Fruit fly (Drosophila melanogaster): Measurements from ENCODE around the gene eIF3g1.

eIF3g1 gene

DNA sequence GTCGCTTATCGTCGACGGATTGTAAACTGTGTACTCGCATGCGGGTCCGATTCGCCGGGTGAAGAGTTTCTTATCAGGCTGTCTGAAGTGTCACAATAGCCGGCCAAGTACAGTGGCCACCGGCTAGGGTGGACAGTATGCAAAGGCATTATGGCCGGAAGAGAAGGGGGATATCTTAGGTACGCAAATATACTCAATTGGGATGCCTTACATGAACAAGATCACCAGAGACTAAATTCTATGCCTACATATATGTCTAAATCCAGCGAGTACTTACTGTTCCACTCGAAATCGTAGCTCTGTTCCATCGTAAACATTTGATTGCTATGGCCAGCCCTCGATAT lies 16.4 kb downstream of the eIF3g1 start (continued):
- TF ChIP-seq tgo (GFP tag; IDR thresholded peaks at IDR 0.05) (peak; percentile 94), CG17361 (GFP tag; IDR thresholded peaks at IDR 0.05) (peak; percentile 88), mld (GFP tag; IDR thresholded peaks at IDR 0.05; ENCODE audit: partially characterized antibody) (no peak), bcd (GFP tag; optimal IDR thresholded peaks at IDR 0.05) (peak; percentile 92), Dip3 (GFP tag; optimal IDR thresholded peaks at IDR 0.05) (peak; percentile 96), toy (GFP tag; IDR thresholded peaks at IDR 0.05) (peak; percentile 88), CG5245 (GFP tag; optimal IDR thresholded peaks at IDR 0.05) (peak; percentile 92), slbo (GFP tag; IDR thresholded peaks at IDR 0.05) (peak; percentile 98), ci (GFP tag; IDR thresholded peaks at IDR 0.05) (peak; percentile 96), unpg (GFP tag; optimal IDR thresholded peaks at IDR 0.05) (peak; percentile 89), HHEX (GFP tag; optimal IDR thresholded peaks at IDR 0.05) (peak; percentile 92), gfzf (GFP tag; optimal IDR thresholded peaks at IDR 0.05) (peak; percentile 10), CG4404 (GFP tag; IDR thresholded peaks at IDR 0.05) (peak; percentile 88), Sin3A (optimal IDR thresholded peaks at IDR 0.05) (no peak), Dp (GFP tag; optimal IDR thresholded peaks at IDR 0.05) (no peak), CG11696 (GFP tag; IDR thresholded peaks at IDR 0.05) (peak; percentile 83), ro (GFP tag; IDR thresholded peaks at IDR 0.05) (peak; percentile 71), CG15479 (GFP tag; optimal IDR thresholded peaks at IDR 0.05) (peak; percentile 42), Stat92E (GFP tag; optimal IDR thresholded peaks at IDR 0.05) (no peak), CG33213 (GFP tag; optimal IDR thresholded peaks at IDR 0.05) (peak; percentile 91), Max (GFP tag; optimal IDR thresholded peaks at IDR 0.05) (peak; percentile 81), CG31388 (GFP tag; optimal IDR thresholded peaks at IDR 0.05) (peak; percentile 85), Hr3 (GFP tag; optimal IDR thresholded peaks at IDR 0.05) (peak; percentile 84), nmo (GFP tag; optimal IDR thresholded peaks at IDR 0.05) (peak; percentile 89), CG18764 (GFP tag; optimal IDR thresholded peaks at IDR 0.05) (peak; percentile 76), NFAT (GFP tag; IDR thresholded peaks at IDR 0.05) (peak; percentile 96), CG12391 (tag; optimal IDR thresholded peaks at IDR 0.05) (peak; percentile 83), CG2712 (tag; optimal IDR thresholded peaks at IDR 0.05) (peak; percentile 82), bbx (GFP tag; IDR thresholded peaks at IDR 0.05; ENCODE audit: partially characterized antibody) (no peak), sr (GFP tag; IDR thresholded peaks at IDR 0.05) (peak; percentile 86), CG6654 (GFP tag; optimal IDR thresholded peaks at IDR 0.05) (peak; percentile 71), CG8281 (tag; optimal IDR thresholded peaks at IDR 0.05) (peak; percentile 62), CG2129 (GFP tag; IDR thresholded peaks at IDR 0.05; ENCODE audit: partially characterized antibody) (no peak), Dref (GFP tag; IDR thresholded peaks at IDR 0.05) (peak; percentile 40), CG6254 (GFP tag; optimal IDR thresholded peaks at IDR 0.05) (peak; percentile 51), da (GFP tag; optimal IDR thresholded peaks at IDR 0.05) (peak; percentile 66), CG16813 (GFP tag; IDR thresholded peaks at IDR 0.05; ENCODE audit: partially characterized antibody) (no peak), CG3995 (GFP tag; optimal IDR thresholded peaks at IDR 0.05) (peak; percentile 75), H2.0 (GFP tag; IDR thresholded peaks at IDR 0.05) (peak; percentile 94), CG7786 (GFP tag; optimal IDR thresholded peaks at IDR 0.05) (peak; percentile 95), CG14965 (GFP tag; optimal IDR thresholded peaks at IDR 0.05; ENCODE audit: borderline replicate concordance) (peak; percentile 63), Side (GFP tag; optimal IDR thresholded peaks at IDR 0.05) (peak; percentile 93), tup (GFP tag; optimal IDR thresholded peaks at IDR 0.05) (peak; percentile 74), tll (GFP tag; optimal IDR thresholded peaks at IDR 0.05) (no peak), CG9437 (GFP tag; optimal IDR thresholded peaks at IDR 0.05) (peak; percentile 58), CG18599 (GFP tag; optimal IDR thresholded peaks at IDR 0.05) (peak; percentile 97), Fer3 (tag; optimal IDR thresholded peaks at IDR 0.05) (peak; percentile 93), CG4360 (GFP tag; IDR thresholded peaks at IDR 0.05) (peak; percentile 67), CG7963 (GFP tag; IDR thresholded peaks at IDR 0.05; ENCODE audit: partially characterized antibody) (no peak), CG11085 (GFP tag; IDR thresholded peaks at IDR 0.05) (peak; percentile 93), cato (GFP tag; optimal IDR thresholded peaks at IDR 0.05; ENCODE audit: borderline replicate concordance) (peak; percentile 75)
